Worm (Caenorhabditis elegans) whole organism, L4/young adult: Measurements from ENCODE around the gene clec-88.

Source experiments
- W03F9.2 ChIP-seq: fragments of 150-350 bp; optimal IDR thresholded peaks from 2 replicates; lab custom pipeline; 2014; ENCODE audit warnings: missing biosample characterization, missing genetic modification characterization
- dao-5 ChIP-seq: sonication (generic microtip); optimal IDR thresholded peaks from 2 replicates; lab custom pipeline; 2016; ENCODE audit warnings: missing genotype, missing genetic modification characterization, moderate library complexity, missing compliant biosample characterization

- TF ChIP-seq dao-5 = no peak
- TF ChIP-seq W03F9.2 (tag; lab: Kevin White, UChicago) = no peak
Observed at ce11 chrII:6343893-6344292, 21.6 kb upstream of the clec-88 start, which contains the start of gene txt-18.
